Fruit fly (Drosophila melanogaster) Kc167 (cell line): ENCODE measurements around the gene por.

Experiments used
- Sin3A ChIP-seq: fragments of >200 bp; optimal IDR thresholded peaks from 2 replicates; lab custom pipeline; 2018; ENCODE audit warnings: missing external identifiers
- insv ChIP-seq: fragments of >200 bp; optimal IDR thresholded peaks from 3 replicates; lab custom pipeline; 2018; ENCODE audit warnings: missing external identifiers
- psq ChIP-seq: fragments of >200 bp; optimal IDR thresholded peaks from 2 replicates; lab custom pipeline; 2017; ENCODE audit warnings: missing external identifiers

dm6 chrX:18415115-18415514 lies 35.5 kb upstream of the por start, which contains the start of gene CG15056:
- TF ChIP-seq Sin3A (lab: Kevin White, UChicago) (no peak), insv (no peak), psq (no peak)
